Fruit fly (Drosophila melanogaster) whole organism, adult: ENCODE data around the gene Pkc98E.

Source experiments
- CG7045 ChIP-seq: fragments of 200-800 bp; sonication (Bioruptor generic); optimal IDR thresholded peaks from 2 replicates; lab custom pipeline; 2017; ENCODE audit warnings: missing biosample characterization, mild to moderate bottlenecking, missing genetic modification characterization
- bab1 ChIP-seq: fragments of 200-800 bp; sonication (Bioruptor generic); optimal IDR thresholded peaks from 3 replicates; lab custom pipeline; 2019; ENCODE audit warnings: missing biosample characterization, mild to moderate bottlenecking, missing genetic modification characterization, moderate library complexity
- kay ChIP-seq: fragments of 200-800 bp; sonication (Bioruptor generic); peaks from one replicate; lab custom pipeline; 2016; ENCODE audit warnings: missing biosample characterization, missing genetic modification characterization, borderline replicate concordance

dm6 chr3R:29088938-29089661 lies 50.1 kb downstream of the Pkc98E start:
- no peak for TF ChIP-seq bab1
- no peak for TF ChIP-seq CG7045 (GFP tag; lab: Kevin White, UChicago)
- TF ChIP-seq kay (GFP tag; lab: Kevin White, UChicago), result peak; percentile 47
